Worm (Caenorhabditis elegans): Measurements from ENCODE around the gene srh-52.

srh-52 gene

DNA sequence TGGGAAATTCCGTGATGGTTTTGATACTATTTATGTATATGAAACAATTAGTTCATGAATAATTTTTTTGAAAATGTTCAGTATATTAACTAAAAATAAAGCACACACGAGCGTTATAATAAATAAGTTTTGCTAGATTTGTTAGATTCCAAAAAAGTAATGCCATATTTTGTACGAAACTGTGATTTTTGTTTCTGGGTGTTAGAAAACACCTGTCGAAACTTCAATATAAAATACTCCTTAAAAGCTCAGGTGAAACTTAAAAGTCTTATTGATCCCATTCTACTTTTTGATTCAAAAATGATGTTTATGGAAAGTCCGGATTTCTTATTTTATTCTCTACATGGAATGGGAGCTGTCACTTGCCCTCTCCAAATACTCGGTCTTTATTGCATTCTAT, 39.8 kb upstream of the srh-52 start, which contains the start of gene srh-265:
Gene srh-265 (plus strand): TSS at position 301 of the 400 bp plus-strand sequence.
- TF ChIP-seq ZK185.1 (tag; optimal IDR thresholded peaks at IDR 0.05; ENCODE audit: poor library complexity, severe bottlenecking): no peak
- no peak for TF ChIP-seq ceh-79 (tag; optimal IDR thresholded peaks at IDR 0.05)
- TF ChIP-seq efl-1 (GFP tag; optimal IDR thresholded peaks at IDR 0.05): no peak
- TF ChIP-seq lir-1 (GFP tag; conservative IDR thresholded peaks at IDR 0.05): no peak
- TF ChIP-seq ztf-22 (GFP tag; optimal IDR thresholded peaks at IDR 0.05): no peak
- TF ChIP-seq nhr-120 (GFP tag; IDR thresholded peaks at IDR 0.05): no peak
- no peak for TF ChIP-seq unc-62 (GFP tag; optimal IDR thresholded peaks at IDR 0.05)
- TF ChIP-seq dpl-1 (GFP tag; optimal IDR thresholded peaks at IDR 0.05): no peak
- TF ChIP-seq Y56A3A.18 (GFP tag; IDR thresholded peaks at IDR 0.05): no peak

- TF ChIP-seq snpc-3.4 (tag; optimal IDR thresholded peaks at IDR 0.05) (no peak), cebp-2 (GFP tag; IDR thresholded peaks at IDR 0.05) (no peak), B0261.1 (tag; optimal IDR thresholded peaks at IDR 0.05) (no peak), lsl-1 (GFP tag; optimal IDR thresholded peaks at IDR 0.05) (no peak), akir-1 (GFP tag; optimal IDR thresholded peaks at IDR 0.05) (no peak), cebp-1 (GFP tag; IDR thresholded peaks at IDR 0.05) (no peak), cebp-1 (tag; optimal IDR thresholded peaks at IDR 0.05) (no peak), snpc-1.3 (tag; optimal IDR thresholded peaks at IDR 0.05; ENCODE audit: insufficient read depth) (no peak), ZK185.1 (tag; optimal IDR thresholded peaks at IDR 0.05; ENCODE audit: poor library complexity, severe bottlenecking) (no peak), pbrm-1 (GFP tag; IDR thresholded peaks at IDR 0.05) (no peak), lin-54 (GFP tag; optimal IDR thresholded peaks at IDR 0.05) (no peak), T26A5.8 (tag; optimal IDR thresholded peaks at IDR 0.05) (no peak), lag-1 (GFP tag; IDR thresholded peaks at IDR 0.05) (no peak), F49E8.2 (tag; optimal IDR thresholded peaks at IDR 0.05; ENCODE audit: insufficient read depth) (no peak), sdz-38 (tag; optimal IDR thresholded peaks at IDR 0.05) (no peak), hmg-20 (GFP tag; IDR thresholded peaks at IDR 0.05) (no peak), nfya-2 (GFP tag; IDR thresholded peaks at IDR 0.05) (no peak), snpc-1.1 (tag; optimal IDR thresholded peaks at IDR 0.05; ENCODE audit: insufficient read depth) (no peak), aptf-3 (GFP tag; IDR thresholded peaks at IDR 0.05) (no peak), hlh-12 (tag; optimal IDR thresholded peaks at IDR 0.05) (no peak)
Observed at ce11 chrV:15413847-15414246, 37.7 kb upstream of the srh-52 start, which contains the start of gene srh-264. srh-264 (plus strand) TSS chrV:15414147.

DNA sequence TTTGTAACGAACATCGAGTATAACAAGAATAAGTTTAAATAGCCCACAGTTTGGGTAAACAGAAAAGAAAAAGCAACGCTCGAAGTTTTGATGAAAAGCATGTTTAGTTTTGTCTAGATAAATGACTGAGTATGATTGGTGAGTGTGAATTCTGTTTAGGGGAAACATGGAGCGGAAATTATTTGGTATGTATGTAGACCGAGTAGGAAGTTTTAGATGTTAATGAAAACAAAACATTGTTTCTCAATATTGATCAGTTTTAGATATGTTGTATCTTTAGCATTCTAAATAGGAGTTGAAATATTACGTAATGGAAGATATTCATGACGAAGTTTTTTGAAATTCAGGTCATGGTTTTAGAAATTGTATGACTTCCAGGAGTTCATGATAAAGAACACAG, 36.5 kb upstream of the srh-52 start, which contains the start of gene srbc-63:
Gene srbc-63 (minus strand): TSS at position 101 of the 400 bp plus-strand sequence.
- TF ChIP-seq B0019.2 (GFP tag; conservative IDR thresholded peaks at IDR 0.05) (no peak), ets-4 (GFP tag; optimal IDR thresholded peaks at IDR 0.05) (no peak)

ce11 chrV:15406928-15407327, 30.8 kb upstream of the srh-52 start, which contains the start of gene srh-257:
srh-257 (plus strand) TSS chrV:15407228.
- TF ChIP-seq zim-3 (tag; optimal IDR thresholded peaks at IDR 0.05) (no peak), B0035.1 (tag; optimal IDR thresholded peaks at IDR 0.05) (no peak), lin-40 (tag; optimal IDR thresholded peaks at IDR 0.05) (no peak), egrh-3 (GFP tag; IDR thresholded peaks at IDR 0.05) (no peak), D2030.7 (GFP tag; IDR thresholded peaks at IDR 0.05) (no peak), ccch-3 (GFP tag; optimal IDR thresholded peaks at IDR 0.05) (no peak), K12H6.12 (tag; optimal IDR thresholded peaks at IDR 0.05) (no peak)

All from whole organism, young adult.